Fruit fly (Drosophila melanogaster) whole organism: ENCODE measurements around the gene CG3604.

Experiments used
- CG8478 ChIP-seq: fragments of >200 bp; optimal IDR thresholded peaks from 2 replicates; lab custom pipeline; 2018; ENCODE audit warnings: inconsistent platforms
- Dll ChIP-seq: fragments of >200 bp; optimal IDR thresholded peaks from 2 replicates; lab custom pipeline; 2017
- EcR ChIP-seq, 2 experiments: fragments of >200 bp; optimal IDR thresholded peaks; 2 replicates each; lab custom pipeline; 2017; ENCODE audit warnings: missing biosample characterization in 2 of 2, missing genetic modification characterization in 2 of 2, missing genetic modification reagents in 2 of 2
- pan ChIP-seq: fragments of >200 bp; optimal IDR thresholded peaks from 2 replicates; lab custom pipeline; 2017
- psq ChIP-seq: fragments of >200 bp; optimal IDR thresholded peaks from 2 replicates; lab custom pipeline; 2017
- usp ChIP-seq: fragments of >200 bp; optimal IDR thresholded peaks from 2 replicates; lab custom pipeline; 2017; ENCODE audit warnings: missing biosample characterization, missing genetic modification characterization, mixed read lengths

The CG3604 gene

dm6 chr2L:3697772-3698171 lies at the start of gene CG3604:
CG3604 (minus strand) TSS chr2L:3697872.
- TF ChIP-seq psq, result no peak

- TF ChIP-seq usp (GFP tag; lab: Kevin White, UChicago) (no peak), EcR (GFP tag; optimal IDR thresholded peaks at IDR 0.05; lab: Kevin White, UChicago) (no peak), psq (no peak), pan (lab: Kevin White, UChicago) (no peak), Dll (no peak), CG8478 (lab: Kevin White, UChicago) (no peak)
These were observed 42.8 kb upstream of the CG3604 start for dm6 chr2L:3740443-3740842.

DNA sequence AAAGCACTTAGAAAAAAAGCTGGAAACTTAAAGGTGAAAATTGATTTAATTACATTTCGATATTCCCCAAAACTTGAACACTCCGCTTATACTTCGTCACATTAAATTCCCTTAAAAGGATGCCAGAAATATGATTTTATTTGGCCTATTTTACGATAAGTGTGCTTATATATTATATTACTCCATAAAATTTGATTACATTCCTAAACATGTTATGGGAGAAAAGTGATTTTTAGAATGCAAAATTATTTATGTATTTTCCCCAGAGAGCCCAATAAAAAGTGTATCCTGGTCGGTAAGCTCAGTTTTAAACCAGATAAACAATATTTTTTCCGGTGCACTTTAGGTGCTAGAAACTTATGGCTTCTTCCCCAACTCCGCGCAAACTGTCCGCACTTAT lies 40.0 kb upstream of the CG3604 start:
- TF ChIP-seq EcR (GFP tag; optimal IDR thresholded peaks at IDR 0.05; lab: Kevin White, UChicago), result no peak
- TF ChIP-seq psq, result no peak
- TF ChIP-seq CG8478 (lab: Kevin White, UChicago), result no peak
- TF ChIP-seq Dll, result no peak
- no peak for TF ChIP-seq usp (GFP tag; lab: Kevin White, UChicago)
- no peak for TF ChIP-seq pan (lab: Kevin White, UChicago)

DNA sequence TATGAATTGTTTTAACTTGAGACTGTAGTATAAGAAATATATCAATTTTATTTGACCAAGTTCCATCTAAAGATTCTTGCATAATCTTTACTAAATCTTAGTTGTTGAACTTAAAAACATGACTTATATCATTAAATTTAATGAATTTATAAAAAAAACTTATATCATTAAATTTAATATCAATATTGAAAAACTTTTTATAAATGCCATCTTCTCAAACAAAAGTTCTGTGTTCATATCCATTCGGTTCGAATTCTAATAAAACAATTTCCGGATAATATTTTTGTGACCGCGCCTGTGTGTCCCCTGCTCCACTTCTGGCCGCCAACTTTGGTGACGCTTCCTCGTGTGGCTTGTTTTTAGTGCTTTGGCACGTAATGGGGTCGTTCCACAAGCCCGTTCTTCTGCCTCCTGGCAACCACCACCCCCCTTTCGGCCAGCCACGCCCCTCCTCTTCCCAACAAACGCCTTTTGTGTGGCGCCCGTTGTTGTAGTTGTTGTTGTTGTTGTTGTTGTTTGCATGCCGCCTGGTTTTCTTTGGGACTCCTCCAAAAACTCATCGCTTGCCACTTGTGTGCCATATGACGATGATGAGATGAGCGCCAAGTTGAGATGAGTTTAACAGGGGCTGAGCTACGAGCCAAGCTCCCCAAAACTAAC lies 39.5 kb upstream of the CG3604 start:
- no peak for TF ChIP-seq usp (GFP tag; lab: Kevin White, UChicago)
- no peak for TF ChIP-seq pan (lab: Kevin White, UChicago)
- no peak for TF ChIP-seq CG8478 (lab: Kevin White, UChicago)
- TF ChIP-seq psq, result no peak
- TF ChIP-seq EcR (GFP tag; optimal IDR thresholded peaks at IDR 0.05; lab: Kevin White, UChicago), result no peak
- TF ChIP-seq Dll, result no peak

DNA sequence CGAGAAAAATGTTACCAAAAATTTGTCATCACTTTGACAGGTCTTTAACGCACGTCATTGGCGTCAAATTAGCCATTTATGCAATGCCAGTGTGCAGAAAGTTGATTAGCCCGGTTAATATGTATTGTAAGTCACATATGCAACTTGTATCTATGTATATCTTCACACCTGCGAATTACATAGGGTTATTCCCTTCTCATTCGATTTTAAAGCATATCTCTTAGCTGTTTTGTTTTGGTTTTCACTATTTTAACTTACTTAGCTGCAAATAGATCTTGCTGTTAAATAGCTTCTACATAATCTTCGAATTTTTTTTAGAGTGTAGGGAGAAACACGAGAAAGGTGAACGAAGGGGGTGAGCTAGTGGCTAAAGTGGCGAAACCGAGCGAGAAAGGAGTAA lies 33.4 kb upstream of the CG3604 start:
- TF ChIP-seq CG8478 (lab: Kevin White, UChicago), result no peak
- TF ChIP-seq Dll, result no peak
- no peak for TF ChIP-seq usp (GFP tag; lab: Kevin White, UChicago)
- TF ChIP-seq psq, result no peak
- TF ChIP-seq pan (lab: Kevin White, UChicago), result no peak
- no peak for TF ChIP-seq EcR (GFP tag; optimal IDR thresholded peaks at IDR 0.05; lab: Kevin White, UChicago)

- TF ChIP-seq Dll, result peak; percentile 70
- TF ChIP-seq pan (lab: Kevin White, UChicago), result no peak
- no peak for TF ChIP-seq EcR (GFP tag; optimal IDR thresholded peaks at IDR 0.05; lab: Kevin White, UChicago)
- no peak for TF ChIP-seq CG8478 (lab: Kevin White, UChicago)
- TF ChIP-seq psq, result no peak
These were observed 32.7 kb upstream of the CG3604 start, which contains the start of gene CG10019 for dm6 chr2L:3730182-3730975. CG10019 (plus strand) TSS chr2L:3730466.

DNA sequence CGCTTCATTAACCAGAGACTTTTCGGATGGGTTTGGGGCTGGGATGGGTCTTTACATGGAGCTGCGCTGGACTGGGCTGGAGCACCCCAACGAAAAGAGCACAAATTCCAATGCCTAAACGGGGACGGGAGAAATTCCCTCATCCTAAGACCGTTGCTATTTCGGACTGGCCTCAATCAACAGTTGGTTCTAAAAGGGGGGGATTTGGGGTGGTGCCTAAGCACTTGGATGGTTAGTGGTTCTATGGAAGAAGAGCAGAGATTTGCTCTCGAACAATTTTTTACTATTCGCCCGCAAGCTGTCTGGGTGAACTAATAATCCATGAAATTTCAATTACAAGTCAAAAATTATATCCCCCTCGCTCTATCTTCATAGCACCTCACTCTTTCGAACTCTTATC lies 32.0 kb upstream of the CG3604 start:
- TF ChIP-seq psq (no peak), EcR (GFP tag; optimal IDR thresholded peaks at IDR 0.05; lab: Kevin White, UChicago) (no peak), usp (GFP tag; lab: Kevin White, UChicago) (no peak), Dll (no peak), CG8478 (lab: Kevin White, UChicago) (no peak), pan (lab: Kevin White, UChicago) (no peak)

DNA sequence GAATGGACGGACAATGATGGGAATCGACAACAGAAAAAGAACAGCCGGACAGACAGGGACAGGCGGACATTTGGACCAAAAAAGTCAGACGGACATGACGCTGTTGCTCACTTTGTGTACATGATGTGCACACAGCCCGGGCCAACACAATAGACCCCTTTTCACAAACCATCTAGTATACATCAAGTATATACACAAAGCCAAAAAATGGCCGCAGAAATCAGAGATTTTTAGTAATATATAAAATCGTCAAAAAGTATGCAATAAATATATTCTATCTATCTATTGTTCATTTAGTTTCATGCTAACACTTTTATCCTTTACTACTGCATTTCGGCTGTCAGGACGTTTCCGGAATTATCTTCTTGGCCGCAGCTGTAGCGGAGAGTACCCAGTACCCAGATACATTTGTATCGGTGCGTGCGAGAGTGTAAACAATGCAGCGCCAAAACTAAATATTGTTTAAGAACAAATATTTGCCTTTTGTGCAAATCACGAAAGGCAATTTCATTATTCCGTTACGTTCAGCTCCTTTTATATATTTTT lies 21.8 kb upstream of the CG3604 start:
- TF ChIP-seq psq, result no peak
- TF ChIP-seq pan (lab: Kevin White, UChicago), result no peak
- TF ChIP-seq CG8478 (lab: Kevin White, UChicago), result no peak
- TF ChIP-seq EcR (GFP tag; optimal IDR thresholded peaks at IDR 0.05; lab: Kevin White, UChicago), result no peak
- TF ChIP-seq Dll, result no peak
- TF ChIP-seq usp (GFP tag; lab: Kevin White, UChicago), result no peak

- TF ChIP-seq Dll, result no peak
- no peak for TF ChIP-seq pan (lab: Kevin White, UChicago)
- no peak for TF ChIP-seq psq
- TF ChIP-seq EcR (GFP tag; optimal IDR thresholded peaks at IDR 0.05; lab: Kevin White, UChicago), result no peak
- TF ChIP-seq usp (GFP tag; lab: Kevin White, UChicago), result no peak
- TF ChIP-seq CG8478 (lab: Kevin White, UChicago), result no peak
These were observed 20.1 kb upstream of the CG3604 start, which contains the start of the genes lectin-24A and Shaw for dm6 chr2L:3717673-3718235. lectin-24A (minus strand) TSS chr2L:3717773. Shaw (plus strand) TSS chr2L:3718185.

DNA sequence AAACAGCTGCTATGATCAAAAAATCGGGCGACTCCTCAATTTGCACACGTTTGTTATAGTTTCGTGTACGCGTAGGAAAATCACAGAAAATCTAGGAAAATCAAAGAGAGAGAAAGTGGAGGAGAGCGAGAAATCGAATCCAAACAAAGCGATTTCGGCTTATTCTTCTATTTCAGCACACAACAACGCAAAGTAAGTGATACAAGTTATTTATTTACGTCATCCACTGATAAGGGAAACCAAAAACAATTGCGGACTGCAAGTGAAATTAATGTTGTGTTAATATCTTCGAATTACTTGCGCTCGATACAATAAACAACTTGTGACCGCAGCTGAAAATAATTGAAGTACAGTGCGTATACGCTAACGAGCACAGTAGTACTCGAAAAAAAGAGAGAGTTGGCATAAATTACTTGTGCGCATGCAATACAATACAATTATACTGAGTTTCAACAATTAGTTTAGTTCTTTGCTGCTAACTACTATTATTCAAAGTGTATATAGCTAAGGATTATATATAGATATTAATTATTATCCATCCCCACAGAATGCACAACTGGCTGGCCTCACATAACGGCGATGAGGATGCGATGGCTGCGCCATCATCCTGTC lies 16.0 kb upstream of the CG3604 start:
- TF ChIP-seq Dll (no peak), CG8478 (lab: Kevin White, UChicago) (no peak), EcR (GFP tag; optimal IDR thresholded peaks at IDR 0.05; lab: Kevin White, UChicago) (no peak), usp (GFP tag; lab: Kevin White, UChicago) (no peak), pan (lab: Kevin White, UChicago) (no peak), psq (no peak)

dm6 chr2L:3712949-3713416 lies 15.3 kb upstream of the CG3604 start, which contains the start of the genes CG31955 and CG2818:
CG31955 (minus strand) TSS chr2L:3713105.
CG2818 (plus strand) TSS chr2L:3713360.
- no peak for TF ChIP-seq EcR (GFP tag; optimal IDR thresholded peaks at IDR 0.05; lab: Kevin White, UChicago)
- no peak for TF ChIP-seq CG8478 (lab: Kevin White, UChicago)
- TF ChIP-seq pan (lab: Kevin White, UChicago), result no peak
- TF ChIP-seq psq, result no peak
- TF ChIP-seq usp (GFP tag; lab: Kevin White, UChicago), result no peak
- TF ChIP-seq Dll, result no peak
